Worm (Caenorhabditis elegans): ENCODE results near the gene K02E7.10.

- no peak for TF ChIP-seq R02D3.7 (tag; optimal IDR thresholded peaks at IDR 0.05)
- no peak for TF ChIP-seq dmd-9 (GFP tag; IDR thresholded peaks at IDR 0.05)
- no peak for TF ChIP-seq F49E8.2 (tag; optimal IDR thresholded peaks at IDR 0.05; ENCODE audit: borderline replicate concordance)
- TF ChIP-seq zag-1 (tag; optimal IDR thresholded peaks at IDR 0.05): no peak
- TF ChIP-seq nhr-77 (tag; optimal IDR thresholded peaks at IDR 0.05): no peak
- TF ChIP-seq lsy-2 (tag; optimal IDR thresholded peaks at IDR 0.05): no peak
- no peak for TF ChIP-seq aly-2 (tag; optimal IDR thresholded peaks at IDR 0.05)
- no peak for TF ChIP-seq snpc-4 (tag; optimal IDR thresholded peaks at IDR 0.05)
- TF ChIP-seq nhr-6 (tag; optimal IDR thresholded peaks at IDR 0.05): no peak
- TF ChIP-seq aha-1 (tag): no peak
- TF ChIP-seq attf-4 (tag; optimal IDR thresholded peaks at IDR 0.05): no peak
- TF ChIP-seq daf-8 (GFP tag; IDR thresholded peaks at IDR 0.05): no peak
- no peak for TF ChIP-seq pqm-1 (tag; optimal IDR thresholded peaks at IDR 0.05)
These were observed 18.7 kb upstream of the K02E7.10 start for ce11 chrII:1085546-1085945.

Data from whole organism, L4 larva.